Fruit fly (Drosophila melanogaster) whole organism, prepupa: ENCODE results near the gene Ddc.
A peak's percentile ranks its signal among the peaks of the same experiment; 100 is the strongest.

ENCODE experiments used
- CG10631 ChIP-seq: fragments of 200-800 bp; sonication (Bioruptor generic); optimal IDR thresholded peaks from 2 replicates; lab custom pipeline; 2016; ENCODE audit warnings: missing biosample characterization, missing genetic modification characterization
- CG10669 ChIP-seq: fragments of 200-800 bp; sonication (Bioruptor generic); optimal IDR thresholded peaks from 3 replicates; lab custom pipeline; 2018; ENCODE audit warnings: missing biosample characterization, mild to moderate bottlenecking, missing genetic modification characterization, moderate library complexity
- CG11294 ChIP-seq: fragments of 200-800 bp; sonication (Bioruptor generic); IDR thresholded peaks from 2 replicates; pipeline ENCODE4 v1.3.6; 2022; ENCODE audit warnings: missing biosample characterization, missing genetic modification characterization
- CG15336 ChIP-seq: fragments of 200-800 bp; sonication (Bioruptor generic); IDR thresholded peaks from 2 replicates; pipeline ENCODE4 v1.3.6; 2022; ENCODE audit warnings: missing biosample characterization, missing genetic modification characterization
- CG1621 ChIP-seq: fragments of 200-800 bp; sonication (Bioruptor generic); optimal IDR thresholded peaks from 3 replicates; lab custom pipeline; 2018; ENCODE audit warnings: missing biosample characterization, mild to moderate bottlenecking, missing genetic modification characterization
- CG16779 ChIP-seq: fragments of 200-800 bp; sonication (Bioruptor generic); optimal IDR thresholded peaks from 3 replicates; lab custom pipeline; 2017; ENCODE audit warnings: missing biosample characterization, mild to moderate bottlenecking, missing genetic modification characterization
- CG3032 ChIP-seq: fragments of 200-800 bp; optimal IDR thresholded peaks from 2 replicates; lab custom pipeline; 2019; ENCODE audit warnings: missing biosample characterization, mild to moderate bottlenecking, missing genetic modification characterization, moderate library complexity
- CG31627 ChIP-seq: fragments of 200-800 bp; sonication (Bioruptor generic); optimal IDR thresholded peaks from 3 replicates; lab custom pipeline; 2016; ENCODE audit warnings: missing biosample characterization, missing genetic modification characterization
- CG32006 ChIP-seq: fragments of 200-800 bp; sonication (Bioruptor generic); optimal IDR thresholded peaks from 3 replicates; lab custom pipeline; 2017; ENCODE audit warnings: missing biosample characterization, mild to moderate bottlenecking, missing genetic modification characterization
- CG3919 ChIP-seq: fragments of 200-800 bp; sonication (Bioruptor generic); optimal IDR thresholded peaks from 3 replicates; lab custom pipeline; 2016; ENCODE audit warnings: missing biosample characterization, missing genetic modification characterization
- CG6163 ChIP-seq: fragments of 200-800 bp; sonication (Bioruptor generic); IDR thresholded peaks from 3 replicates; pipeline ENCODE4 v1.3.6; 2022; ENCODE audit warnings: missing biosample characterization, missing genetic modification characterization
- CG6276 ChIP-seq: fragments of 200-800 bp; sonication (Bioruptor generic); optimal IDR thresholded peaks from 2 replicates; lab custom pipeline; 2017; ENCODE audit warnings: missing biosample characterization, mild to moderate bottlenecking, missing genetic modification characterization
- CG6792 ChIP-seq: fragments of 200-800 bp; sonication (Bioruptor generic); optimal IDR thresholded peaks from 3 replicates; lab custom pipeline; 2016; ENCODE audit warnings: missing biosample characterization, missing genetic modification characterization
- CG6808 ChIP-seq: fragments of 200-800 bp; sonication (Bioruptor generic); optimal IDR thresholded peaks from 3 replicates; lab custom pipeline; 2017; ENCODE audit warnings: missing biosample characterization, missing genetic modification characterization, mild to moderate bottlenecking, moderate library complexity, missing genetic modification reagents
- CG6854 ChIP-seq: fragments of 200-800 bp; sonication (Bioruptor generic); optimal IDR thresholded peaks from 2 replicates; lab custom pipeline; 2017; ENCODE audit warnings: missing biosample characterization, mild to moderate bottlenecking, missing genetic modification characterization
- CG7368 ChIP-seq: fragments of 200-800 bp; sonication (Bioruptor generic); optimal IDR thresholded peaks from 3 replicates; lab custom pipeline; 2016; ENCODE audit warnings: missing biosample characterization, missing genetic modification characterization
- CG8119 ChIP-seq: fragments of 200-800 bp; sonication (Bioruptor generic); IDR thresholded peaks from 3 replicates; pipeline ENCODE4 v1.3.6; 2022; ENCODE audit warnings: missing biosample characterization, missing genetic modification characterization
- CG9139 ChIP-seq: fragments of 200-800 bp; sonication (Bioruptor generic); optimal IDR thresholded peaks from 3 replicates; lab custom pipeline; 2017; ENCODE audit warnings: missing biosample characterization, mild to moderate bottlenecking, missing genetic modification characterization
- Eip78C ChIP-seq: fragments of 200-800 bp; sonication (Bioruptor generic); peaks from one replicate; lab custom pipeline; 2016; ENCODE audit warnings: missing biosample characterization, missing genetic modification characterization
- Ets21C ChIP-seq: fragments of 200-800 bp; sonication (Bioruptor generic); optimal IDR thresholded peaks from 3 replicates; lab custom pipeline; 2016; ENCODE audit warnings: missing biosample characterization, missing genetic modification characterization
- Gug ChIP-seq: fragments of 200-800 bp; sonication (Bioruptor generic); IDR thresholded peaks from 2 replicates; pipeline ENCODE4 v1.3.6; 2022; ENCODE audit warnings: missing biosample characterization, missing genetic modification characterization
- Hr38 ChIP-seq: sonication (Bioruptor generic); optimal IDR thresholded peaks from 2 replicates; lab custom pipeline; 2016; ENCODE audit warnings: missing biosample characterization, missing genetic modification characterization
- Hr4 ChIP-seq: fragments of 200-800 bp; sonication (Bioruptor generic); optimal IDR thresholded peaks from 3 replicates; lab custom pipeline; 2016; ENCODE audit warnings: missing biosample characterization, missing genetic modification characterization
- Lpt ChIP-seq: fragments of 200-800 bp; sonication (Bioruptor generic); optimal IDR thresholded peaks from 3 replicates; lab custom pipeline; 2016; ENCODE audit warnings: missing biosample characterization, missing genetic modification characterization
- Met ChIP-seq: fragments of 200-800 bp; sonication (Bioruptor generic); optimal IDR thresholded peaks from 3 replicates; lab custom pipeline; 2016; ENCODE audit warnings: missing biosample characterization, missing genetic modification characterization
- OdsH ChIP-seq: fragments of 200-800 bp; sonication (Bioruptor generic); optimal IDR thresholded peaks from 3 replicates; lab custom pipeline; 2016; ENCODE audit warnings: missing biosample characterization, missing genetic modification characterization
- Smox ChIP-seq: fragments of 200-800 bp; sonication (Bioruptor generic); optimal IDR thresholded peaks from 3 replicates; lab custom pipeline; 2016; ENCODE audit warnings: missing biosample characterization, missing genetic modification characterization
- Sox14 ChIP-seq: fragments of 200-800 bp; sonication (Bioruptor generic); optimal IDR thresholded peaks from 3 replicates; lab custom pipeline; 2016; ENCODE audit warnings: missing biosample characterization, missing genetic modification characterization
- achi ChIP-seq: fragments of 200-800 bp; sonication (Bioruptor generic); optimal IDR thresholded peaks from 3 replicates; lab custom pipeline; 2016; ENCODE audit warnings: missing biosample characterization, missing genetic modification characterization
- acj6 ChIP-seq: fragments of 200-800 bp; sonication (Bioruptor generic); optimal IDR thresholded peaks from 3 replicates; lab custom pipeline; 2016; ENCODE audit warnings: missing biosample characterization, missing genetic modification characterization
- cyc ChIP-seq: fragments of 200-800 bp; sonication (Bioruptor generic); optimal IDR thresholded peaks from 3 replicates; lab custom pipeline; 2016; ENCODE audit warnings: missing biosample characterization, missing genetic modification characterization
- dac ChIP-seq: fragments of 200-800 bp; sonication (Bioruptor generic); optimal IDR thresholded peaks from 2 replicates; lab custom pipeline; 2017; ENCODE audit warnings: missing biosample characterization, mild to moderate bottlenecking, missing genetic modification characterization
- dsx ChIP-seq: fragments of 200-800 bp; optimal IDR thresholded peaks from 3 replicates; lab custom pipeline; 2019; ENCODE audit warnings: missing biosample characterization, mild to moderate bottlenecking, missing genetic modification characterization, moderate library complexity; ENCODE audit not compliant: poor library complexity, severe bottlenecking
- eg ChIP-seq: fragments of 200-800 bp; sonication (Bioruptor generic); IDR thresholded peaks from 3 replicates; pipeline ENCODE4 v1.3.6; 2022; ENCODE audit warnings: missing biosample characterization, missing genetic modification characterization
- fd59A ChIP-seq: fragments of 200-800 bp; sonication (Bioruptor generic); optimal IDR thresholded peaks from 2 replicates; lab custom pipeline; 2017; ENCODE audit warnings: missing biosample characterization, mild to moderate bottlenecking, missing genetic modification characterization, missing genetic modification reagents
- lz ChIP-seq: fragments of 200-800 bp; sonication (Bioruptor generic); optimal IDR thresholded peaks from 3 replicates; lab custom pipeline; 2016; ENCODE audit warnings: missing biosample characterization, missing genetic modification characterization
- net ChIP-seq: fragments of 200-800 bp; sonication (Bioruptor generic); optimal IDR thresholded peaks from 3 replicates; lab custom pipeline; 2016; ENCODE audit warnings: missing biosample characterization, missing genetic modification characterization
- pdm3 ChIP-seq: fragments of 200-800 bp; sonication (Bioruptor generic); optimal IDR thresholded peaks from 3 replicates; lab custom pipeline; 2016; ENCODE audit warnings: missing biosample characterization, missing genetic modification characterization
- salr ChIP-seq, 2 experiments: fragments of 200-800 bp; sonication (Bioruptor generic); optimal IDR thresholded peaks; 3 replicates each; lab custom pipeline; 2016 to 2018; ENCODE audit warnings: missing biosample characterization in 2 of 2, missing genetic modification characterization in 2 of 2, mild to moderate bottlenecking in 1 of 2
- spab ChIP-seq: fragments of 200-800 bp; sonication (Bioruptor generic); optimal IDR thresholded peaks from 2 replicates; lab custom pipeline; 2017; ENCODE audit warnings: missing biosample characterization, mild to moderate bottlenecking, missing genetic modification characterization, missing genetic modification reagents
- ss ChIP-seq, 2 experiments: fragments of 200-800 bp; sonication (Bioruptor generic); optimal IDR thresholded peaks; 2 replicates in 1 of 2; 3 replicates in 1 of 2; lab custom pipeline; 2017 to 2018; ENCODE audit warnings: mild to moderate bottlenecking in 2 of 2, missing biosample characterization in 2 of 2, missing genetic modification characterization in 2 of 2, moderate library complexity in 1 of 2
- svp ChIP-seq: fragments of 200-800 bp; sonication (Bioruptor generic); peaks from one replicate; lab custom pipeline; 2016; ENCODE audit warnings: missing biosample characterization, missing genetic modification characterization

The Ddc gene

dm6 chr2L:19146645-19147044 is 26.5 kb upstream of the Ddc start:
- TF ChIP-seq CG6276 (GFP tag; lab: Kevin White, UChicago), result no peak
- TF ChIP-seq eg (GFP tag; lab: Robert Waterston, UW), result no peak
- no peak for TF ChIP-seq CG6808
- no peak for TF ChIP-seq spab (GFP tag; lab: Kevin White, UChicago)

DNA sequence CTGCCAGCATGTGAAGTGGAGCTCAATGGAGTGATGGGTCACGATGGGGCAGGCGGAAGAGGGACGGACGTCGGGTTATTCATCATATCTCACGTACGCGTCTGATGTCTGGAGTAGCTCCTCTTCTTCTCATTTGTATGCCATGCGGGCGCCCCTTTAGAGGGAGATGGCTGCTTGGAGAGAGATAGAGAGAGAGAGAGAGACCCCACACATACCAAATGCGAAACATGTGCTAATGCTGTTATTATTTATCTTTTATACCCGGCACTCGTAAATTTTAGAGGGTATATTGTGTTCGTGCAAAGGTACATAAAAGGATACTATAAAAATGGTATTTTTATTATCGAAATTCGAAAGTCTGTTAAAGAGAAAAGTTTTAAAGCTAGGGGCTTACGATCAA is 25.9 kb upstream of the Ddc start:
- TF ChIP-seq OdsH (GFP tag; lab: Kevin White, UChicago), result no peak
- TF ChIP-seq fd59A (GFP tag; lab: Kevin White, UChicago), result no peak
- TF ChIP-seq Eip78C (GFP tag; lab: Kevin White, UChicago), result peak; percentile 63
- TF ChIP-seq CG7368, result no peak
- TF ChIP-seq ss (GFP tag; optimal IDR thresholded peaks at IDR 0.05; lab: Kevin White, UChicago), result peak in 1 of 2 experiments; percentile 24
- TF ChIP-seq acj6 (GFP tag; lab: Kevin White, UChicago), result no peak
- TF ChIP-seq net, result no peak
- TF ChIP-seq CG1621 (tag; lab: Kevin White, UChicago), result no peak
- TF ChIP-seq salr (GFP tag; optimal IDR thresholded peaks at IDR 0.05; lab: Kevin White, UChicago), result no peak
- peak; percentile 58 for TF ChIP-seq svp
- TF ChIP-seq CG9139, result peak; percentile 31
- no peak for TF ChIP-seq CG6854 (GFP tag; lab: Kevin White, UChicago)
- TF ChIP-seq achi (GFP tag; lab: Kevin White, UChicago), result no peak
- TF ChIP-seq Met (GFP tag; lab: Kevin White, UChicago), result peak; percentile 7
- no peak for TF ChIP-seq cyc (GFP tag; lab: Kevin White, UChicago)
- TF ChIP-seq, all 60 proteins: peak for 5

- TF ChIP-seq eg (GFP tag; lab: Robert Waterston, UW), result peak; percentile 57; the same call in 2 of the 3 replicates
- peak; percentile 74 for TF ChIP-seq CG6163 (GFP tag; lab: Robert Waterston, UW)
- no peak for TF ChIP-seq CG10631 (GFP tag; lab: Kevin White, UChicago)
- TF ChIP-seq net, result no peak
- peak; percentile 69 for TF ChIP-seq CG6808
- TF ChIP-seq dsx (GFP tag; lab: Kevin White, UChicago), result peak; percentile 30
- no peak for TF ChIP-seq Met (GFP tag; lab: Kevin White, UChicago)
- TF ChIP-seq Lpt (GFP tag; lab: Kevin White, UChicago), result peak; percentile 29
- peak; percentile 36 for TF ChIP-seq CG3032
- peak; percentile 52 for TF ChIP-seq spab (GFP tag; lab: Kevin White, UChicago)
- no peak for TF ChIP-seq CG10669 (GFP tag; lab: Kevin White, UChicago)
- TF ChIP-seq CG9139, result peak; percentile 67
- peak; percentile 66 to 82 for TF ChIP-seq ss (GFP tag; optimal IDR thresholded peaks at IDR 0.05; lab: Kevin White, UChicago)
- TF ChIP-seq CG8119, result no peak
- TF ChIP-seq, all 60 proteins: peak for 9
Observed at dm6 chr2L:19144115-19144514, 24.0 kb upstream of the Ddc start.

DNA sequence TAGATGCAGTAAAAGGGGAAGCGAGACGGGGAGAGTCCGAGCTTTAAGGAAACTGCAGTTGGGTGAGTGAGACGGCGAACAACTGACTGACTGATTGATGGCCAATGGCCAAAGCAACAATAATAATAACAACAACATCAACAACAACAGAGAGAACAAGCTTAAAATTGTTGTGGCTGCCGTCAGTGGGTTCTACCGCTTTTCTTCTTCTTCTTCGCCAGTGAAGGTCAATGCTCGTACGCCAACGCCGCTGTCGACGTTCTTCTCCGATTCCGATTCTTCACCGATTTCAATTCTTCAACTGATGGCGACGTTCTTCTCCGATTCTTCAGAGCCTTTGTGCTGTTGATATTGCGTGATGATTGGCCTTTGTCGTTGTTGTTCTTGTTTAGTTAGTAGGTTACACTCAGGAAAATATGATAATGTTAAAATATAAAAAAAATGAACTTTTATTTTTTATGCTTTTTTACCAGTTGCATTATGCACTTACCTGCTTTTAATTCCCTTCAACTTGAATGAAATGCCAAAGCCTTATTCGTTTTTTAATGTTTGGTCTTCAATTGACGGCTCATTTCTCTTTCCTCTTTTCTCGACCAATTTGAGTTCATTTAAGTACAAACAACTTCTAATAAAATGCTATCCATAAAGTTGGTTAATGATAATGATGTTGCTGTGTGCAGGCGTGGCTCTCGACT is 22.2 kb upstream of the Ddc start:
- TF ChIP-seq CG31627 (GFP tag; lab: Kevin White, UChicago) (peak; percentile 65), CG6276 (GFP tag; lab: Kevin White, UChicago) (no peak), Hr4 (GFP tag; lab: Kevin White, UChicago) (peak; percentile 18), dsx (GFP tag; lab: Kevin White, UChicago) (peak; percentile 25), CG6792 (peak; percentile 44), CG15336 (GFP tag; lab: Robert Waterston, UW) (peak; percentile 26; the same call in 1 of the 2 replicates), CG32006 (peak; percentile 55), ss (GFP tag; optimal IDR thresholded peaks at IDR 0.05; lab: Kevin White, UChicago) (no peak), achi (GFP tag; lab: Kevin White, UChicago) (peak; percentile 72), CG8119 (peak; percentile 57; the same call in 2 of the 3 replicates), Hr38 (GFP tag; lab: Kevin White, UChicago) (no peak), Smox (GFP tag; lab: Kevin White, UChicago) (peak; percentile 72), CG6808 (peak; percentile 56), Met (GFP tag; lab: Kevin White, UChicago) (peak; percentile 83), Sox14 (GFP tag; lab: Kevin White, UChicago) (peak; percentile 72), dac (GFP tag; lab: Kevin White, UChicago) (no peak), acj6 (GFP tag; lab: Kevin White, UChicago) (peak; percentile 72), OdsH (GFP tag; lab: Kevin White, UChicago) (peak; percentile 61), CG7368 (peak; percentile 48), Ets21C (GFP tag; lab: Kevin White, UChicago) (peak; percentile 57), CG6854 (GFP tag; lab: Kevin White, UChicago) (no peak), lz (GFP tag; lab: Kevin White, UChicago) (peak; percentile 59), CG16779 (tag; lab: Kevin White, UChicago) (peak; percentile 9), CG3919 (GFP tag; lab: Kevin White, UChicago) (peak; percentile 34), pdm3 (GFP tag; lab: Kevin White, UChicago) (peak; percentile 49), Gug (GFP tag; lab: Robert Waterston, UW) (no peak), CG10669 (GFP tag; lab: Kevin White, UChicago) (peak; percentile 69), CG11294 (no peak), net (peak; percentile 60)
